Worm (Caenorhabditis elegans): Measurements from ENCODE around the gene sre-21.

ce11 chrV:17783542-17783941 is 10.5 kb upstream of the sre-21 start, which contains the start of gene srab-12:
- TF ChIP-seq egl-27 (tag; optimal IDR thresholded peaks at IDR 0.05), result no peak
- TF ChIP-seq mdl-1 (tag; optimal IDR thresholded peaks at IDR 0.05), result no peak
- TF ChIP-seq lin-39 (tag; optimal IDR thresholded peaks at IDR 0.05), result no peak
- no peak for TF ChIP-seq snpc-4 (tag; optimal IDR thresholded peaks at IDR 0.05)
- TF ChIP-seq crh-2 (tag; optimal IDR thresholded peaks at IDR 0.05), result no peak
- no peak for TF ChIP-seq fos-1 (tag; optimal IDR thresholded peaks at IDR 0.05)
- TF ChIP-seq lin-13 (GFP tag; optimal IDR thresholded peaks at IDR 0.05), result no peak
- no peak for TF ChIP-seq R02D3.7 (tag; optimal IDR thresholded peaks at IDR 0.05)

Data from whole organism, L2 larva.